Worm (Caenorhabditis elegans) whole organism, L4/young adult: Measurements from ENCODE around the gene taf-8.

ENCODE experiments used
- W03F9.2 ChIP-seq: fragments of 150-350 bp; optimal IDR thresholded peaks from 2 replicates; lab custom pipeline; 2014; ENCODE audit warnings: missing biosample characterization, missing genetic modification characterization
- dao-5 ChIP-seq: sonication (generic microtip); optimal IDR thresholded peaks from 2 replicates; lab custom pipeline; 2016; ENCODE audit warnings: missing genotype, missing genetic modification characterization, moderate library complexity, missing compliant biosample characterization
- him-1 ChIP-seq: sonication (generic microtip); optimal IDR thresholded peaks from 2 replicates; lab custom pipeline; 2016; ENCODE audit warnings: missing genotype, missing genetic modification reagents, missing genetic modification characterization, missing compliant biosample characterization

ce11 chrII:9682044-9682443, 12.9 kb downstream of the taf-8 start:
- TF ChIP-seq him-1 (tag; lab: Kevin White, UChicago): no peak
- no peak for TF ChIP-seq dao-5 (tag; lab: Kevin White, UChicago)
- no peak for TF ChIP-seq W03F9.2 (tag; lab: Kevin White, UChicago)
